Fruit fly (Drosophila melanogaster) whole organism, embryonic: ENCODE data around the gene CG13315.

Experiments
- B-H2 ChIP-seq: fragments of 200-800 bp; sonication (Bioruptor generic); optimal IDR thresholded peaks from 2 replicates; lab custom pipeline; 2018; ENCODE audit warnings: missing biosample characterization, mild to moderate bottlenecking, missing genetic modification characterization
- Bdp1 ChIP-seq: fragments of 200-800 bp; sonication (Bioruptor generic); optimal IDR thresholded peaks from 3 replicates; lab custom pipeline; 2016; ENCODE audit warnings: missing biosample characterization, missing genetic modification characterization
- BtbVII ChIP-seq: fragments of 200-800 bp; sonication (Bioruptor generic); optimal IDR thresholded peaks from 3 replicates; lab custom pipeline; 2017; ENCODE audit warnings: missing biosample characterization, mild to moderate bottlenecking, missing genetic modification characterization
- CG10959 ChIP-seq: fragments of 200-800 bp; sonication (Bioruptor generic); IDR thresholded peaks from 2 replicates; pipeline ENCODE4 v1.3.6; 2022; ENCODE audit warnings: missing biosample characterization, missing genetic modification characterization
- CG11247 ChIP-seq: fragments of 200-800 bp; sonication (Bioruptor generic); IDR thresholded peaks from 2 replicates; pipeline ENCODE4 v1.3.6; 2022; ENCODE audit warnings: missing biosample characterization, missing genetic modification characterization
- CG12391 ChIP-seq: fragments of 200-800 bp; sonication (Bioruptor generic); optimal IDR thresholded peaks from 3 replicates; lab custom pipeline; 2018; ENCODE audit warnings: missing biosample characterization, mild to moderate bottlenecking, missing genetic modification characterization, moderate library complexity
- CG14860 ChIP-seq: fragments of 200-800 bp; sonication (Bioruptor generic); IDR thresholded peaks from 3 replicates; pipeline ENCODE4 v1.3.6; 2022; ENCODE audit warnings: missing biosample characterization, missing genetic modification characterization; ENCODE audit not compliant: partially characterized antibody
- CG17361 ChIP-seq: fragments of 200-800 bp; sonication (Bioruptor generic); IDR thresholded peaks from 3 replicates; pipeline ENCODE4 v1.3.6; 2022; ENCODE audit warnings: missing biosample characterization, missing genetic modification characterization
- CG18262 ChIP-seq: fragments of 200-800 bp; optimal IDR thresholded peaks from 3 replicates; lab custom pipeline; 2019; ENCODE audit warnings: missing biosample characterization, mild to moderate bottlenecking, missing genetic modification characterization, moderate library complexity
- CG1832 ChIP-seq: fragments of 200-800 bp; sonication (Bioruptor generic); optimal IDR thresholded peaks from 2 replicates; lab custom pipeline; 2017; ENCODE audit warnings: missing biosample characterization, mild to moderate bottlenecking, missing genetic modification characterization, inconsistent platforms
- CG18599 ChIP-seq: fragments of 200-800 bp; sonication (Bioruptor generic); optimal IDR thresholded peaks from 3 replicates; lab custom pipeline; 2017; ENCODE audit warnings: missing biosample characterization, missing genetic modification characterization, mild to moderate bottlenecking, moderate library complexity, missing genetic modification reagents
- CG18619 ChIP-seq: fragments of 200-800 bp; sonication (Bioruptor generic); optimal IDR thresholded peaks from 3 replicates; lab custom pipeline; 2017; ENCODE audit warnings: missing biosample characterization, mild to moderate bottlenecking, missing genetic modification characterization
- CG2678 ChIP-seq: fragments of 200-800 bp; sonication (Bioruptor generic); optimal IDR thresholded peaks from 3 replicates; lab custom pipeline; 2019; ENCODE audit warnings: missing biosample characterization, mild to moderate bottlenecking, missing genetic modification characterization, moderate library complexity
- CG30403 ChIP-seq: fragments of 200-800 bp; sonication (Bioruptor generic); optimal IDR thresholded peaks from 3 replicates; lab custom pipeline; 2016; ENCODE audit warnings: missing biosample characterization, missing genetic modification characterization
- CG4282 ChIP-seq: fragments of 200-800 bp; sonication (Bioruptor generic); optimal IDR thresholded peaks from 2 replicates; lab custom pipeline; 2016; ENCODE audit warnings: missing biosample characterization, missing genetic modification characterization
- CG6689 ChIP-seq: fragments of 200-800 bp; sonication (Bioruptor generic); IDR thresholded peaks from 2 replicates; pipeline ENCODE4 v1.3.6; 2022; ENCODE audit warnings: missing biosample characterization, missing genetic modification characterization
- CG6854 ChIP-seq: fragments of 200-800 bp; sonication (Bioruptor generic); optimal IDR thresholded peaks from 3 replicates; lab custom pipeline; 2017; ENCODE audit warnings: missing biosample characterization, mild to moderate bottlenecking, missing genetic modification characterization
- CG7839 ChIP-seq: fragments of 200-800 bp; sonication (Bioruptor generic); optimal IDR thresholded peaks from 3 replicates; lab custom pipeline; 2018; ENCODE audit warnings: missing biosample characterization, mild to moderate bottlenecking, missing genetic modification characterization, moderate library complexity
- CG8281 ChIP-seq: fragments of 200-800 bp; sonication (Bioruptor generic); optimal IDR thresholded peaks from 2 replicates; lab custom pipeline; 2018; ENCODE audit warnings: missing biosample characterization, mild to moderate bottlenecking, missing genetic modification characterization, moderate library complexity
- CG8478 ChIP-seq: fragments of >200 bp; optimal IDR thresholded peaks from 2 replicates; lab custom pipeline; 2018
- CTCF ChIP-seq: fragments of 200-800 bp; sonication (Bioruptor generic); optimal IDR thresholded peaks from 2 replicates; lab custom pipeline; 2017; ENCODE audit warnings: missing biosample characterization, mild to moderate bottlenecking, missing genetic modification characterization, moderate library complexity
- D19A ChIP-seq: fragments of 200-800 bp; optimal IDR thresholded peaks from 3 replicates; lab custom pipeline; 2019; ENCODE audit warnings: missing biosample characterization, mild to moderate bottlenecking, missing genetic modification characterization, moderate library complexity
- Dad ChIP-seq: fragments of 200-800 bp; sonication (Bioruptor generic); optimal IDR thresholded peaks from 3 replicates; lab custom pipeline; 2016; ENCODE audit warnings: missing biosample characterization, missing genetic modification characterization
- Dll ChIP-seq: fragments of 200-800 bp; sonication (Bioruptor generic); IDR thresholded peaks from 4 replicates; pipeline ENCODE4 v1.3.6; 2022; ENCODE audit warnings: missing biosample characterization, missing genetic modification characterization; ENCODE audit not compliant: partially characterized antibody
- Fer1 ChIP-seq: fragments of 200-800 bp; sonication (Bioruptor generic); optimal IDR thresholded peaks from 2 replicates; lab custom pipeline; 2017; ENCODE audit warnings: missing biosample characterization, mild to moderate bottlenecking, missing genetic modification characterization
- Fer2 ChIP-seq: fragments of 200-800 bp; sonication (Bioruptor generic); optimal IDR thresholded peaks from 2 replicates; lab custom pipeline; 2018; ENCODE audit warnings: missing biosample characterization, mild to moderate bottlenecking, missing genetic modification characterization, moderate library complexity
- Hand ChIP-seq: fragments of 200-800 bp; sonication (Bioruptor generic); optimal IDR thresholded peaks from 2 replicates; lab custom pipeline; 2017; ENCODE audit warnings: mild to moderate bottlenecking, missing biosample characterization, missing genetic modification reagents, missing genetic modification characterization
- Kr ChIP-seq: fragments of 200-800 bp; sonication (Bioruptor generic); optimal IDR thresholded peaks from 2 replicates; lab custom pipeline; 2017; ENCODE audit warnings: missing biosample characterization, mild to moderate bottlenecking, missing genetic modification characterization
- Meics ChIP-seq: fragments of 200-800 bp; sonication (Bioruptor generic); optimal IDR thresholded peaks from 2 replicates; lab custom pipeline; 2017; ENCODE audit warnings: missing biosample characterization, mild to moderate bottlenecking, missing genetic modification characterization
- Mes4 ChIP-seq: fragments of 200-800 bp; sonication (Bioruptor generic); optimal IDR thresholded peaks from 2 replicates; lab custom pipeline; 2016; ENCODE audit warnings: missing biosample characterization, missing genetic modification characterization
- Nf-YB ChIP-seq: fragments of 200-800 bp; sonication (Bioruptor generic); optimal IDR thresholded peaks from 3 replicates; lab custom pipeline; 2019; ENCODE audit warnings: missing biosample characterization, mild to moderate bottlenecking, missing genetic modification characterization, moderate library complexity
- Rx ChIP-seq: fragments of 200-800 bp; sonication (Bioruptor generic); IDR thresholded peaks from 2 replicates; pipeline ENCODE4 v1.3.6; 2022; ENCODE audit warnings: missing biosample characterization, missing genetic modification characterization
- Sox100B ChIP-seq: fragments of 200-800 bp; sonication (Bioruptor generic); optimal IDR thresholded peaks from 3 replicates; lab custom pipeline; 2018; ENCODE audit warnings: missing biosample characterization, mild to moderate bottlenecking, missing genetic modification characterization
- Sry-β ChIP-seq: fragments of 200-800 bp; sonication (Bioruptor generic); optimal IDR thresholded peaks from 2 replicates; lab custom pipeline; 2018; ENCODE audit warnings: missing biosample characterization, mild to moderate bottlenecking, missing genetic modification characterization, moderate library complexity
- bigmax ChIP-seq: fragments of 200-800 bp; sonication (Bioruptor generic); optimal IDR thresholded peaks from 2 replicates; lab custom pipeline; 2018; ENCODE audit warnings: missing biosample characterization, mild to moderate bottlenecking, missing genetic modification characterization
- cg ChIP-seq: fragments of 200-800 bp; sonication (Bioruptor generic); optimal IDR thresholded peaks from 3 replicates; lab custom pipeline; 2019; ENCODE audit warnings: missing biosample characterization, mild to moderate bottlenecking, missing genetic modification characterization, moderate library complexity
- ci ChIP-seq: fragments of 200-800 bp; sonication (Bioruptor generic); IDR thresholded peaks from 3 replicates; pipeline ENCODE4 v1.3.6; 2022; ENCODE audit warnings: missing biosample characterization, missing genetic modification characterization
- crp ChIP-seq, 2 experiments: fragments of 200-800 bp; sonication (Bioruptor generic); optimal IDR thresholded peaks; 2 replicates in 1 of 2; 3 replicates in 1 of 2; lab custom pipeline; 2017; ENCODE audit warnings: missing biosample characterization in 2 of 2, missing genetic modification characterization in 2 of 2, mild to moderate bottlenecking in 1 of 2, moderate library complexity in 1 of 2
- dan ChIP-seq: fragments of 200-800 bp; sonication (Bioruptor generic); IDR thresholded peaks from 2 replicates; pipeline ENCODE4 v1.3.6; 2022; ENCODE audit warnings: missing biosample characterization, missing genetic modification characterization
- dmrt99B ChIP-seq: fragments of 200-800 bp; sonication (Bioruptor generic); optimal IDR thresholded peaks from 2 replicates; lab custom pipeline; 2018; ENCODE audit warnings: missing biosample characterization, mild to moderate bottlenecking, missing genetic modification characterization, moderate library complexity
- ftz-f1 ChIP-seq: fragments of 200-800 bp; sonication (Bioruptor generic); optimal IDR thresholded peaks from 2 replicates; lab custom pipeline; 2016; ENCODE audit warnings: missing biosample characterization, missing genetic modification characterization
- jigr1 ChIP-seq: fragments of 200-800 bp; sonication (Bioruptor generic); IDR thresholded peaks from 3 replicates; pipeline ENCODE4 v1.3.6; 2022; ENCODE audit warnings: missing biosample characterization, missing genetic modification characterization
- lab ChIP-seq: fragments of 200-800 bp; sonication (Bioruptor generic); optimal IDR thresholded peaks from 3 replicates; lab custom pipeline; 2017; ENCODE audit warnings: missing biosample characterization, missing genetic modification characterization, mild to moderate bottlenecking, moderate library complexity, missing genetic modification reagents
- phol ChIP-seq: fragments of 200-800 bp; sonication (Bioruptor generic); optimal IDR thresholded peaks from 3 replicates; lab custom pipeline; 2018; ENCODE audit warnings: missing biosample characterization, mild to moderate bottlenecking, missing genetic modification characterization, moderate library complexity
- salm ChIP-seq: fragments of 200-800 bp; sonication (Bioruptor generic); optimal IDR thresholded peaks from 2 replicates; lab custom pipeline; 2018; ENCODE audit warnings: missing biosample characterization, mild to moderate bottlenecking, missing genetic modification characterization
- scrt ChIP-seq: fragments of 200-800 bp; sonication (Bioruptor generic); optimal IDR thresholded peaks from 2 replicates; lab custom pipeline; 2018; ENCODE audit warnings: missing biosample characterization, mild to moderate bottlenecking, missing genetic modification characterization, moderate library complexity
- shn ChIP-seq: fragments of 200-800 bp; sonication (Bioruptor generic); optimal IDR thresholded peaks from 3 replicates; lab custom pipeline; 2016; ENCODE audit warnings: missing biosample characterization, missing genetic modification characterization
- tap ChIP-seq: fragments of 200-800 bp; optimal IDR thresholded peaks from 3 replicates; lab custom pipeline; 2019; ENCODE audit warnings: missing biosample characterization, mild to moderate bottlenecking, missing genetic modification characterization, moderate library complexity
- trh ChIP-seq: fragments of 200-800 bp; sonication (Bioruptor generic); optimal IDR thresholded peaks from 2 replicates; lab custom pipeline; 2016; ENCODE audit warnings: missing biosample characterization, missing genetic modification characterization
- vfl ChIP-seq: fragments of 200-800 bp; sonication (Bioruptor generic); optimal IDR thresholded peaks from 2 replicates; lab custom pipeline; 2016; ENCODE audit warnings: missing biosample characterization, missing genetic modification characterization

The CG13315 gene

dm6 chr3L:9072731-9073385 is 23.8 kb upstream of the CG13315 start, which contains the start of the genes CG4911 and CG4942 (continued):
- TF ChIP-seq lab (GFP tag; lab: Kevin White, UChicago) = peak; percentile 54
- TF ChIP-seq CG8478 (lab: Kevin White, UChicago) = no peak
- peak; percentile 81 for TF ChIP-seq CG30403 (GFP tag; lab: Kevin White, UChicago)
- peak; percentile 56 for TF ChIP-seq CG18619 (GFP tag; lab: Kevin White, UChicago)
- peak; percentile 62 for TF ChIP-seq shn (GFP tag; lab: Kevin White, UChicago)
- TF ChIP-seq CG12391 = peak; percentile 87
- TF ChIP-seq CG18599 (GFP tag; lab: Kevin White, UChicago) = peak; percentile 63
- peak; percentile 38 for TF ChIP-seq Fer1 (GFP tag; lab: Kevin White, UChicago)
- TF ChIP-seq Sry-β (GFP tag; lab: Kevin White, UChicago) = peak; percentile 37
- peak; percentile 28 for TF ChIP-seq CG4282 (GFP tag; lab: Kevin White, UChicago)
- no peak for TF ChIP-seq CG1832
- peak; percentile 75 for TF ChIP-seq CG18262 (tag; lab: Kevin White, UChicago)
- no peak for TF ChIP-seq Rx
- peak; percentile 67 for TF ChIP-seq ftz-f1 (GFP tag; lab: Kevin White, UChicago)
- TF ChIP-seq crp (GFP tag; optimal IDR thresholded peaks at IDR 0.05; lab: Kevin White, UChicago) = peak; percentile 77 to 94
- peak; percentile 63 for TF ChIP-seq Dad
- peak; percentile 68 for TF ChIP-seq CG11247 (GFP tag; lab: Robert Waterston, UW)
- TF ChIP-seq CTCF (GFP tag; lab: Kevin White, UChicago) = no peak
- no peak for TF ChIP-seq CG6854 (GFP tag; lab: Kevin White, UChicago)
- TF ChIP-seq phol (tag; lab: Kevin White, UChicago) = peak; percentile 87
- TF ChIP-seq tap = no peak
- peak; percentile 47 for TF ChIP-seq D19A (tag; lab: Kevin White, UChicago)
- peak; percentile 45 for TF ChIP-seq CG8281 (tag; lab: Kevin White, UChicago)
- no peak for TF ChIP-seq vfl (GFP tag; lab: Kevin White, UChicago)
- TF ChIP-seq BtbVII (GFP tag; lab: Kevin White, UChicago) = no peak
- TF ChIP-seq Sox100B (GFP tag; lab: Kevin White, UChicago) = peak; percentile 60
- peak; percentile 35 for TF ChIP-seq Nf-YB (GFP tag; lab: Kevin White, UChicago)
- TF ChIP-seq scrt = peak; percentile 45
- peak; percentile 28; the same call in 1 of the 3 replicates for TF ChIP-seq jigr1 (GFP tag; lab: Robert Waterston, UW)
- TF ChIP-seq Mes4 (GFP tag; lab: Kevin White, UChicago) = peak; percentile 48
- peak; percentile 88 for TF ChIP-seq CG17361 (GFP tag; lab: Robert Waterston, UW)
- TF ChIP-seq B-H2 (GFP tag; lab: Kevin White, UChicago) = peak; percentile 55
- no peak for TF ChIP-seq CG14860 (GFP tag; lab: Robert Waterston, UW)
- no peak for TF ChIP-seq Hand
- no peak for TF ChIP-seq cg
- no peak for TF ChIP-seq salm
- no peak for TF ChIP-seq trh
- peak; percentile 84 for TF ChIP-seq CG6689 (GFP tag; lab: Robert Waterston, UW)
- TF ChIP-seq Dll (GFP tag; lab: Robert Waterston, UW) = 0 out of 4 replicates have a peak, but pooled peaks have one; percentile 31
- TF ChIP-seq Kr (GFP tag; lab: Kevin White, UChicago) = no peak
- TF ChIP-seq bigmax = no peak
- peak; percentile 72 for TF ChIP-seq CG7839 (tag; lab: Kevin White, UChicago)
- TF ChIP-seq CG10959 (GFP tag; lab: Robert Waterston, UW) = peak; percentile 96
- TF ChIP-seq Meics (GFP tag; lab: Kevin White, UChicago) = peak; percentile 65
- no peak for TF ChIP-seq dan (GFP tag; lab: Robert Waterston, UW)
- TF ChIP-seq Bdp1 (GFP tag; lab: Kevin White, UChicago) = no peak
- TF ChIP-seq dmrt99B (tag; lab: Kevin White, UChicago) = no peak
- TF ChIP-seq Fer2 = peak; percentile 14
- peak; percentile 44; the same call in 1 of the 3 replicates for TF ChIP-seq ci (GFP tag; lab: Robert Waterston, UW)
- peak; percentile 82 for TF ChIP-seq CG2678 (tag; lab: Kevin White, UChicago)
